Worm (Caenorhabditis elegans) whole organism, L3 larva: ENCODE data around the gene str-169.

ENCODE experiments used
- ZK546.5 ChIP-seq: sonication (generic microtip); optimal IDR thresholded peaks from 2 replicates; lab custom pipeline; 2017; ENCODE audit warnings: missing biosample characterization, missing genetic modification characterization
- daf-12 ChIP-seq: fragments of 150-350 bp; optimal IDR thresholded peaks from 2 replicates; lab custom pipeline; 2014; ENCODE audit warnings: missing biosample characterization, missing genetic modification reagents, missing genetic modification characterization
- elt-1 ChIP-seq: fragments of 150-350 bp; optimal IDR thresholded peaks from 2 replicates; lab custom pipeline; 2014; ENCODE audit warnings: missing biosample characterization, missing genetic modification characterization
- jun-1 ChIP-seq: fragments of 150-350 bp; optimal IDR thresholded peaks from 2 replicates; lab custom pipeline; 2014; ENCODE audit warnings: missing biosample characterization, missing genetic modification reagents, missing genetic modification characterization
- lin-15B ChIP-seq: fragments of 150-350 bp; optimal IDR thresholded peaks from 2 replicates; lab custom pipeline; 2014; ENCODE audit warnings: missing biosample characterization, missing genetic modification characterization
- nhr-23 ChIP-seq: fragments of 150-350 bp; optimal IDR thresholded peaks from 2 replicates; lab custom pipeline; 2014; ENCODE audit warnings: missing biosample characterization, missing genetic modification reagents, missing genetic modification characterization
- sea-2 ChIP-seq: fragments of 150-350 bp; sonication (generic microtip); optimal IDR thresholded peaks from 4 replicates; lab custom pipeline; 2014; ENCODE audit warnings: missing biosample characterization, missing genetic modification reagents, missing genetic modification characterization
- ztf-11 ChIP-seq: fragments of 150-350 bp; optimal IDR thresholded peaks from 2 replicates; lab custom pipeline; 2014; ENCODE audit warnings: missing biosample characterization, missing genetic modification characterization

ce11 chrIV:4963834-4964233 lies 18.0 kb downstream of the str-169 start, which contains the start of gene txt-3:
- TF ChIP-seq nhr-23 (tag; lab: Kevin White, UChicago) (no peak), jun-1 (tag; lab: Kevin White, UChicago) (no peak), ZK546.5 (no peak), ztf-11 (no peak), daf-12 (tag; lab: Kevin White, UChicago) (no peak), elt-1 (tag; lab: Kevin White, UChicago) (no peak), sea-2 (no peak), lin-15B (no peak)
